Worm (Caenorhabditis elegans): ENCODE results near the gene math-19.
A peak's percentile ranks its signal among the peaks of the same experiment; 100 is the strongest.
"Not testable (repeated sequence)": the region's sequence is repeated elsewhere in the genome, so short reads cannot be mapped to it uniquely, and the experiment has no call there.

The math-19 gene

DNA sequence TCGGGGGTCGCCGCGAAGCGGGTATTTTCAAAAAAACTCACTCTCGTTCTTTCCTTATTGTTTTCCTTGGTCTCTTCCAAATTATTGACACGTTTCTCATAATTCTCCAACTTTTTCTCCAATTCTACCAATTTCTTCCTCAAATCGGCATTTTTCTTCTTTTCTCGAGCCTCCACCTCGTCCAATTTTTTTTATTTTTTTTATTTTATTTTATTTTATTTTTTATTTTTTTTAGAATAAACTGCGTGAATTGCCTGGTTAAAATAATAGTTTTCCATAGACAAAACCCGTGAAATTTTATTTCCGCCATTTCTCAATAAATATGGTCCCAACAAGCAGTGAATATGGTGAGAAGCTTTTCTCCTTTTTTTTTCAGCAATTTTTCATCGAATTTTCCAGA, 14.0 kb downstream of the math-19 start, which contains the start of gene F59H6.15:
F59H6.15 (plus strand) TSS at position 301 of the 400 bp plus-strand sequence.
- TF ChIP-seq klf-2 (GFP tag; conservative IDR thresholded peaks at IDR 0.05) (no peak), cog-1 (tag; optimal IDR thresholded peaks at IDR 0.05) (no peak), ref-1 (GFP tag; conservative IDR thresholded peaks at IDR 0.05) (no peak), T22C8.4 (GFP tag; IDR thresholded peaks at IDR 0.05) (no peak)

DNA sequence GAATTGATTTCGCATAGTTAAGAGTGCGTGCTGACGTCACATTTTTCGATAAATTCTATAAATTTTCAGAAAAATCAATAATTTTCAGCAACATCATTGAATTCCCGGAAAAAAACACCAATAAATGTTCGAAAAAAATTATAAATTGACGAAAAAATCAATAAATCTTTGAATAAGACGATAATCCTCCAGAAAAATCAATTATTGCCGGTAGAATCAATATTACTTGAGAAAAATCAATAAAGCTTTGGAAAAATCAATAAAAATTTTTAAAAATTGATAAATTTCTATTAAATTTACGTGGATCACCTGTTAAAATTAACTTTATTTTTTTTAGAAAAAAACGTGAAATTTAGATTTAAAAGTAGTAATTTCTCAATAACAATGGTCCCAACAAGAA, 15.2 kb downstream of the math-19 start:
- TF ChIP-seq T22C8.4 (GFP tag; IDR thresholded peaks at IDR 0.05) (peak; percentile 37; the same call in 1 of the 2 replicates), klf-2 (GFP tag; conservative IDR thresholded peaks at IDR 0.05) (no peak)

DNA sequence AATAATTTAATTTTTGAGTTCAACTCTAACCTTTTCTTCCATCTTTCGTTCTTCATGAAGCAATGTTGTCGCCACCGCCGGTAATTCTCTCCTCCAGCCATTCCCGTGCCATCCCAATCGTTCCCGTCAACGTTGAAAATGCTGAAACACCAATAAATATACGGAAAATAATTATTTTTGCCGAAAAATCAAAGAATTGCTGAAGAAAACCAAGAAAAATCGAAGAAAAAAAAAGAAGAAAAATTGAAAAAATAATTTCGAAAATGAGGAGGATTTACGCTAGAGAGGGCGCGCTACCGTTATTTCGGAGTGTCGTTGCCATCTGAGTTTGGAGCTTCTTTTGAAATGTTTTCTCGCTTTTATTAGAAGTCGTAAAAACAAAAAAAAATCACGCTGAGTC, 24.9 kb downstream of the math-19 start, which contains the start of gene cya-2:
cya-2 (minus strand) TSS at position 101 of the 400 bp plus-strand sequence.
- TF ChIP-seq med-1 (GFP tag; optimal IDR thresholded peaks at IDR 0.05; ENCODE audit: insufficient read depth); tab-1 (GFP tag; IDR thresholded peaks at IDR 0.05); ztf-23 (GFP tag; IDR thresholded peaks at IDR 0.05): not testable (repeated sequence)

DNA sequence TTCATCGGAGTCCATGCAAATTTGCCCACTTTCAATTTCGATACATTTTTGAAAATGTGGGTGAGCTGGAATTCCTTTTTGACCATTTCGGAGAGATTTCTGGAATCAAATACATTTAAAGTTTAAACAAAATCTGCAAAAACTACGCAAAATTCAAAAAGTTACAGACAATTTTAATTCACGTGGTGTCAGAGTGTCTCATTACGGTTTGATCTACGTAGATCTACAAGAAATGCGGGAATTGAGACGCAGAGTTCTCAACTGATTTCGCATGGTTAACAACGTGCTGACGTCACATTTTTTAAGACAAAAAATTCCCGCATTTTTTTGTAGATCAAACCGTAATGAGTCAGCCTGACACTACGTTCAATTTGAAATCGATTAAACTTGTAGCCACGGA, 27.9 kb downstream of the math-19 start, which contains the start of gene bath-21:
bath-21 (minus strand) TSS at position 101 of the 400 bp plus-strand sequence.
- no peak for TF ChIP-seq T22C8.4 (GFP tag; IDR thresholded peaks at IDR 0.05)
- no peak for TF ChIP-seq ref-1 (GFP tag; conservative IDR thresholded peaks at IDR 0.05)
- no peak for TF ChIP-seq tab-1 (GFP tag; IDR thresholded peaks at IDR 0.05)

DNA sequence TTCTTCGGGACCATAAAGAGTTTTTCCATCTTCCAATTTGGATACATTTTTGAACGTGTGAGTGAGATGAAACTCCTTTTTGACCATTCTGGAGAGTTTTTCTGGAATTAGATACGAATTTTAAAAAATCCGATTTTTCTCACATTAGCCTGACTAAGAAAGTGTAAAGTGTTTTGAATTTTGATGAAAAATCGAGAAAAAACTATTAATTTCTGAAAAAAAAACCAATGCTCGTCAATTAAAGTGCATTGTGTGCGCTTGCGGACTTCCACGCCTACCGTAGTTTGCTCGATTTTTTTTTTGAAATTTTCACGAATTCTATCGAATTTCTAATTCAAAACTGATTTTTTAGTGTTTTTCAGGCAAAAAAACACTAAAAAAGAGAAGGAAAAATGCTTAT, 30.1 kb downstream of the math-19 start, which contains the start of gene bath-1:
bath-1 (minus strand) TSS at position 101 of the 400 bp plus-strand sequence.
- no peak for TF ChIP-seq med-1 (GFP tag; optimal IDR thresholded peaks at IDR 0.05; ENCODE audit: insufficient read depth)
- TF ChIP-seq ztf-23 (GFP tag; IDR thresholded peaks at IDR 0.05) = no peak
- no peak for TF ChIP-seq flt-1 (GFP tag; IDR thresholded peaks at IDR 0.05)
- TF ChIP-seq klf-2 (GFP tag; conservative IDR thresholded peaks at IDR 0.05) = no peak
- no peak for TF ChIP-seq tab-1 (GFP tag; IDR thresholded peaks at IDR 0.05)

DNA sequence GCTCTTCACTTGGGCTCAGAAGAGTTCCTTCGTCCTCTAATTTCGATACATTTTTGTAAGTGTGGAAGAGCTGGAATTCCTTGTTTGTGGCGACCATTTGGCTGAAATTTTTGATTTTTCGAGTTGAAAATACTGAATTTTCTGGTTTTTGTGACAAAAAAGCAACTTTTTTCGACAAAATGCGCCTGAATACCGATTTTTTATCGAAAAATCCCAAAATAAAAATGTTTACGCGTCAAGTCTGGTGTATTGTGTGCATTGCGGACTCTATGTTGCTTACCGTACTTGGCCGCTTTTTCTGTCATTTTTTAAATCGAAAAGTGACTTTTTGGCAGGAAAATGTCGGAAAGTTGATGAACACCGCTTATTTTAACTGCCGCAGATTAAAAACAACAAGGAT, 31.7 kb downstream of the math-19 start, which contains the start of gene bath-3:
bath-3 (minus strand) TSS at position 101 of the 400 bp plus-strand sequence.
- TF ChIP-seq ztf-23 (GFP tag; IDR thresholded peaks at IDR 0.05) = no peak

DNA sequence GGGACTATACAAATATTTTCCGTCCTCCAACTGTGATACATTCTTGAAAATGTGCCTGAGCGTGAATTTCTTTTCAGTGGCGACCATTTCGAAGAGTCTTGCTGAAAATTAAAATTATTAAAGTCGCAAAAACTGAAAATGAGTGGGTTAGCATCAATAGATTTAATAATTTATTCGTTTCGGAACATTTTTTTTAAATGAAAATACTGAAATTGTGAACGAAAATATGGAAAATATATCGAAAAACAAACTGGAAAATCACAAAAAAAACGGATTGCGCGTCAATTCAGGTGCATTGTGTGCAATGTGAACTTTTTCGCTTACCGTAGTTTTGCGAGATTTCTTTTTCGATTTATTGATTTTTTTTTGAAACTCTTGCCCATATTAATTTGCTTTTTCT, 33.2 kb downstream of the math-19 start, which contains the start of gene bath-5:
bath-5 (minus strand) TSS at position 101 of the 400 bp plus-strand sequence.
- TF ChIP-seq med-1 (GFP tag; optimal IDR thresholded peaks at IDR 0.05; ENCODE audit: insufficient read depth) = no peak

DNA sequence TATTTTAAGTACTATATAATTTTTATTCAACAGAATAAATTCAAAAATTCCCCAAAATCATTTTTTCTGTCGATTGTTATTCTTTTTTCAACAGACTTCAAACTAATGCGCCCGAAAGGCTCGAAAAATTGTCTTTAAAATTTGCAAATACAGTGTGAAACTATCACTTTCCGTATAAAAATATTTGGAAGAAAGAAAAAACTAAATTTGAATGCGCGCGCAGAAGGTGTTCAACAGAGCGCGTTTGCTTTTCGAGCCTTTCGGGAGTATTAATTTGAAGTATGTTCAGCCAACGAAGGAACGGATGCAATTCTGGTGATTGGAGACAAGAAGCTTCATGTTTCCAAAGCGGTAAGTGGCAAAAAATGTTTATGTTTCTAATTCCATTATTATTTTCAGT, 33.6 kb downstream of the math-19 start, which contains the start of gene btb-4:
btb-4 (plus strand) TSS at position 35 of the 400 bp plus-strand sequence.
- not testable (repeated sequence) for TF ChIP-seq flt-1, T22C8.4, ztf-23 (GFP tag; IDR thresholded peaks at IDR 0.05)

DNA sequence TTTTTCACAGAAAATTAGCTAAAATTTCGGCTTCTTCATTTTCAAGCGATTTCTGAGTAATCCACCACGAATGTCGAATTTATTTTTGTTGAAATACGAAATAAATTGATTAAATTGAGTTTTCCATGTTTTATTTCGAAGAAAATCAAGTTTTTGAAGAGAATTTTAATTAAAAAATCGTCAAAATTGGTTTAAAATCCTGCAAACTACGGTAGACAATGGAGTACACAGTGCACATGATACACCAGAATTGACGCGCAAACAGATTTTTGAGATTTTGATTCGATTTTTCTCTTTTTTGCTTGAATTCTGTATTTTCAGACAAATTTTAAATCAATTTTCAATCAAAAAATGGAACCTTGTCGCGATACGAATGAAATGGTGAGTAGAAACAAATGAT, 34.6 kb downstream of the math-19 start, which contains the start of gene F59H6.14:
F59H6.14 (plus strand) TSS at position 301 of the 400 bp plus-strand sequence.
- TF ChIP-seq ztf-23 (GFP tag; IDR thresholded peaks at IDR 0.05) (no peak), flt-1 (GFP tag; IDR thresholded peaks at IDR 0.05) (no peak), ztf-29 (GFP tag; IDR thresholded peaks at IDR 0.05) (no peak), klf-2 (GFP tag; conservative IDR thresholded peaks at IDR 0.05) (no peak), ref-1 (GFP tag; conservative IDR thresholded peaks at IDR 0.05) (no peak), cog-1 (tag; optimal IDR thresholded peaks at IDR 0.05) (no peak), med-1 (GFP tag; optimal IDR thresholded peaks at IDR 0.05; ENCODE audit: insufficient read depth) (no peak), T22C8.4 (GFP tag; IDR thresholded peaks at IDR 0.05) (no peak)

DNA sequence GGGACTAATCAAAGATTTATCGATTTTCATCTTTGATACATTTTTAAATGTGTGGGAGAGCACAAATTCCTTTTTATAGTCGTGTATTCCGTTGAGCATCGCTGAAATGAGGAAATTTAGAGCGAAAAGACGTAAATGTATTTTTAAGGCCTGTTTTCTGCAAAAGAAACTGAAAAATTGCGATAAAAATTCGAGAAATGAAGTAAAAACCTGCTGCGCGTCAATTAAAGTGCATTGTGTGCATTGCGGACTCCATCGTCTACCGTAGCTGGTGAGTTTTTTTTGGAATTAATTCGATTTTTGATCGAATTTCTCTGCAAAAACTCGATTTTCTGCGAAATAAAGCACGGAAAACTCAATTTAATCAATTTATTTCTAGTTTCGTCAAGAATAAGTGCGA, 40.6 kb downstream of the math-19 start, which contains the start of gene bath-19:
bath-19 (minus strand) TSS at position 101 of the 400 bp plus-strand sequence.
- TF ChIP-seq tab-1 (GFP tag; IDR thresholded peaks at IDR 0.05) = no peak

DNA sequence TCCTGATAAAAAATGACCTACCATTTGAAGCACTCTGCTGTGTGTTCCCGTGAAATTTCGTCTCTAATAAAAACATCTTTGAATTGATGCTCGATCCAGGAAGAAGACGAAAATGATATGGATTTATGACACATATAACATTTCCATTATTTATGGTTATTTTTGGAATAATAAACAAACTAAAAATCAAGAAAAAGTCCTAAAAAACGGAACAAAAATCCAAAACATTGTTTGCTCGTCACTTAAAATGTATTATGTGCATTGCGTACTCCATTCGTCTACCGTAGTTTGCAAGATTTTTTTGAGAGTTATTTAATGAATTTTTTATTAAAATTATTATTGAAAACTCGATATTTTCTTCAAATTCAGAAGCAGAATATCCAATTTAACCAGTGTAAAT, 43.8 kb downstream of the math-19 start, which contains the start of gene bath-20:
bath-20 (minus strand) TSS at position 101 of the 400 bp plus-strand sequence.
- TF ChIP-seq cog-1 (tag; optimal IDR thresholded peaks at IDR 0.05) = no peak
- no peak for TF ChIP-seq T22C8.4 (GFP tag; IDR thresholded peaks at IDR 0.05)
- TF ChIP-seq ztf-23 (GFP tag; IDR thresholded peaks at IDR 0.05) = no peak
- no peak for TF ChIP-seq ref-1 (GFP tag; conservative IDR thresholded peaks at IDR 0.05)
- TF ChIP-seq med-1 (GFP tag; optimal IDR thresholded peaks at IDR 0.05; ENCODE audit: insufficient read depth) = no peak
- TF ChIP-seq ztf-29 (GFP tag; IDR thresholded peaks at IDR 0.05) = no peak
- no peak for TF ChIP-seq flt-1 (GFP tag; IDR thresholded peaks at IDR 0.05)
- TF ChIP-seq tab-1 (GFP tag; IDR thresholded peaks at IDR 0.05) = no peak

DNA sequence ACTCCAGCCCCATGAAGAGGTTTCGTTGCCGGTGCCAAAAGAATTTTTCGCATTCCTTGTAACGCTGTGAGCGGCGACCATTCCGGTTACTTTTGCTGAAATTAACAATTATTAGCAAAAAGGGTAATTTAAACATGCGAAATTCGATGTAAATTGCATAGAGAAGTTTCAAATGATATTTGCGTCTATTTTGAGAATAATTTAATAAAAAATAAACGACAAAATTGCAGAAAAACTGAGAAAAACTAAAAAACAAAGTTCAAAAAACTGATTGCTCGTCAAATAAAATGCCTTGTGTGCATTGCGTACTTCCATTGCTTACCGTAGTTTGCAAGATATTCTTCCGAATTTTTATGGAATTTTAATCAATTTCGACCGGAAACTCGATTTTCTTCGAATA, 46.8 kb downstream of the math-19 start, which contains the start of gene bath-24:
bath-24 (minus strand) TSS at position 101 of the 400 bp plus-strand sequence.
- no peak for TF ChIP-seq cog-1 (tag; optimal IDR thresholded peaks at IDR 0.05)
- TF ChIP-seq klf-2 (GFP tag; conservative IDR thresholded peaks at IDR 0.05) = no peak
- no peak for TF ChIP-seq ref-1 (GFP tag; conservative IDR thresholded peaks at IDR 0.05)

All from whole organism, midembryonic.